Worm (Caenorhabditis elegans) whole organism, late embryonic: ENCODE data around the gene Y27F2A.6.

Experiments
- ama-1 ChIP-seq: fragments of 150-350 bp; optimal IDR thresholded peaks from 2 replicates; lab custom pipeline; 2014
- ceh-18 ChIP-seq: sonication (generic microtip); optimal IDR thresholded peaks from 2 replicates; lab custom pipeline; 2016; ENCODE audit warnings: missing genetic modification characterization, missing compliant biosample characterization
- ceh-22 ChIP-seq: sonication (generic microtip); optimal IDR thresholded peaks from 2 replicates; lab custom pipeline; 2017; ENCODE audit warnings: missing biosample characterization, missing genetic modification characterization
- dve-1 ChIP-seq: sonication (generic microtip); optimal IDR thresholded peaks from 2 replicates; lab custom pipeline; 2017; ENCODE audit warnings: antibody characterized with exemption, mild to moderate bottlenecking, missing genetic modification characterization, missing compliant biosample characterization
- hlh-13 ChIP-seq: fragments of 200-800 bp; sonication (Bioruptor generic); optimal IDR thresholded peaks from 2 replicates; lab custom pipeline; 2018; ENCODE audit warnings: mild to moderate bottlenecking, missing genetic modification characterization, missing compliant biosample characterization
- lim-6 ChIP-seq: sonication (generic microtip); optimal IDR thresholded peaks from 2 replicates; lab custom pipeline; 2016; ENCODE audit warnings: missing genetic modification characterization, missing compliant biosample characterization
- lin-11 ChIP-seq: fragments of 200-800 bp; sonication (Bioruptor generic); optimal IDR thresholded peaks from 2 replicates; lab custom pipeline; 2018; ENCODE audit warnings: mild to moderate bottlenecking, missing genetic modification characterization, missing compliant biosample characterization
- pax-1 ChIP-seq: fragments of 150-350 bp; optimal IDR thresholded peaks from 2 replicates; lab custom pipeline; 2014; ENCODE audit warnings: missing biosample characterization, missing genetic modification characterization
- pha-4 ChIP-seq: fragments of 150-350 bp; optimal IDR thresholded peaks from 2 replicates; lab custom pipeline; 2018; ENCODE audit warnings: missing biosample characterization, missing genetic modification reagents, missing genetic modification characterization
- unc-3 ChIP-seq, 2 experiments: fragments of 200-800 bp in 1 of 2; sonication (Bioruptor generic) in 1 of 2; sonication (generic microtip) in 1 of 2; conservative IDR thresholded peaks in 1 of 2; optimal IDR thresholded peaks in 1 of 2; 2 replicates each; pipeline versions ENCODE4 v1.3.6 to Lab custom; 2016 to 2022; ENCODE audit warnings: missing compliant biosample characterization in 2 of 2, missing genetic modification characterization in 2 of 2, missing genetic modification reagents in 1 of 2

DNA sequence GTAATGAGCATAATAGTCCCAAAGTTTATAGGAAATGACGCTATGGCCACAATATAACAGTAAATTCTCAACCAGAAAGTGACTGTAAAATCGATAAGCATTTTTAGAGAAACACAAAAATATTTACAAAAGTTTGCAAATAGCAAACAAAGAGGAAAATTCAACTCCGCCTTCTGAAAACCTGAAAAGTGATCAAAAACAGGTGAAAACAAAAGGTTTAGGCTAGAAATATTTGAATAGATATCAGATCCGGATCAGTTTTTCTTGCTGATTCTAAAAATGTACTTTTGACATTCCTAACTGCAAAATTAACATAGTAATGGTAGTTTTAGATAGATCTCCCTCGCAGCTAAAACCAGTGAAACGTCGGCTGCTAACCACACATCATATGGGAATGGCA lies 15.8 kb upstream of the Y27F2A.6 start, which contains the start of gene sri-51:
- TF ChIP-seq pax-1 (tag; lab: Kevin White, UChicago) (no peak), hlh-13 (GFP tag; lab: Kevin White, UChicago) (no peak), ama-1 (lab: Kevin White, UChicago) (no peak), dve-1 (tag; lab: Kevin White, UChicago) (no peak), ceh-22 (no peak), pha-4 (tag; lab: Kevin White, UChicago) (no peak), unc-3 (GFP tag; conservative IDR thresholded peaks at IDR 0.05; lab: Robert Waterston, UW) (no peak), unc-3 (tag; optimal IDR thresholded peaks at IDR 0.05; lab: Kevin White, UChicago) (no peak), lim-6 (tag; lab: Kevin White, UChicago) (no peak), lin-11 (no peak), ceh-18 (no peak)
